Fruit fly (Drosophila melanogaster) whole organism, prepupa: ENCODE measurements around the gene Fer3HCH.

Experiments used
- Blimp-1 ChIP-seq: fragments of 200-800 bp; sonication (Bioruptor generic); optimal IDR thresholded peaks from 3 replicates; lab custom pipeline; 2017; ENCODE audit warnings: missing biosample characterization, missing genetic modification characterization, mild to moderate bottlenecking, moderate library complexity, missing genetic modification reagents
- CG10631 ChIP-seq: fragments of 200-800 bp; sonication (Bioruptor generic); optimal IDR thresholded peaks from 2 replicates; lab custom pipeline; 2016; ENCODE audit warnings: missing biosample characterization, missing genetic modification characterization
- CG11762 ChIP-seq: fragments of 200-800 bp; sonication (Bioruptor generic); optimal IDR thresholded peaks from 3 replicates; lab custom pipeline; 2016; ENCODE audit warnings: missing biosample characterization, missing genetic modification characterization; ENCODE audit not compliant: insufficient read depth
- CG11902 ChIP-seq: fragments of 200-800 bp; sonication (Bioruptor generic); optimal IDR thresholded peaks from 3 replicates; lab custom pipeline; 2016; ENCODE audit warnings: missing biosample characterization, missing genetic modification characterization
- CG15336 ChIP-seq: fragments of 200-800 bp; sonication (Bioruptor generic); IDR thresholded peaks from 2 replicates; pipeline ENCODE4 v1.3.6; 2022; ENCODE audit warnings: missing biosample characterization, missing genetic modification characterization
- CG31627 ChIP-seq: fragments of 200-800 bp; sonication (Bioruptor generic); optimal IDR thresholded peaks from 3 replicates; lab custom pipeline; 2016; ENCODE audit warnings: missing biosample characterization, missing genetic modification characterization
- CG32006 ChIP-seq: fragments of 200-800 bp; sonication (Bioruptor generic); optimal IDR thresholded peaks from 3 replicates; lab custom pipeline; 2017; ENCODE audit warnings: missing biosample characterization, mild to moderate bottlenecking, missing genetic modification characterization
- CG34406 ChIP-seq: fragments of 200-800 bp; sonication (Bioruptor generic); optimal IDR thresholded peaks from 3 replicates; lab custom pipeline; 2016; ENCODE audit warnings: missing biosample characterization, missing genetic modification characterization
- CG3919 ChIP-seq: fragments of 200-800 bp; sonication (Bioruptor generic); optimal IDR thresholded peaks from 3 replicates; lab custom pipeline; 2016; ENCODE audit warnings: missing biosample characterization, missing genetic modification characterization
- CG4318 ChIP-seq: fragments of 200-800 bp; sonication (Bioruptor generic); optimal IDR thresholded peaks from 3 replicates; lab custom pipeline; 2017; ENCODE audit warnings: missing biosample characterization, mild to moderate bottlenecking, missing genetic modification characterization
- CG6163 ChIP-seq: fragments of 200-800 bp; sonication (Bioruptor generic); IDR thresholded peaks from 3 replicates; pipeline ENCODE4 v1.3.6; 2022; ENCODE audit warnings: missing biosample characterization, missing genetic modification characterization
- CG6276 ChIP-seq: fragments of 200-800 bp; sonication (Bioruptor generic); optimal IDR thresholded peaks from 2 replicates; lab custom pipeline; 2017; ENCODE audit warnings: missing biosample characterization, mild to moderate bottlenecking, missing genetic modification characterization
- CG6792 ChIP-seq: fragments of 200-800 bp; sonication (Bioruptor generic); optimal IDR thresholded peaks from 3 replicates; lab custom pipeline; 2016; ENCODE audit warnings: missing biosample characterization, missing genetic modification characterization
- CG6808 ChIP-seq: fragments of 200-800 bp; sonication (Bioruptor generic); optimal IDR thresholded peaks from 3 replicates; lab custom pipeline; 2017; ENCODE audit warnings: missing biosample characterization, missing genetic modification characterization, mild to moderate bottlenecking, moderate library complexity, missing genetic modification reagents
- CG7368 ChIP-seq: fragments of 200-800 bp; sonication (Bioruptor generic); optimal IDR thresholded peaks from 3 replicates; lab custom pipeline; 2016; ENCODE audit warnings: missing biosample characterization, missing genetic modification characterization
- CG8119 ChIP-seq: fragments of 200-800 bp; sonication (Bioruptor generic); IDR thresholded peaks from 3 replicates; pipeline ENCODE4 v1.3.6; 2022; ENCODE audit warnings: missing biosample characterization, missing genetic modification characterization
- CG8319 ChIP-seq: fragments of 200-800 bp; sonication (Bioruptor generic); optimal IDR thresholded peaks from 3 replicates; lab custom pipeline; 2016; ENCODE audit warnings: missing biosample characterization, missing genetic modification characterization
- CG8632 ChIP-seq: fragments of 200-800 bp; sonication (Bioruptor generic); optimal IDR thresholded peaks from 3 replicates; lab custom pipeline; 2016; ENCODE audit warnings: missing biosample characterization, missing genetic modification characterization
- CG9139 ChIP-seq: fragments of 200-800 bp; sonication (Bioruptor generic); optimal IDR thresholded peaks from 3 replicates; lab custom pipeline; 2017; ENCODE audit warnings: missing biosample characterization, mild to moderate bottlenecking, missing genetic modification characterization
- Eip75B ChIP-seq: fragments of 200-800 bp; sonication (Bioruptor generic); optimal IDR thresholded peaks from 3 replicates; lab custom pipeline; 2016; ENCODE audit warnings: missing biosample characterization, missing genetic modification characterization
- Eip78C ChIP-seq: fragments of 200-800 bp; sonication (Bioruptor generic); peaks from one replicate; lab custom pipeline; 2016; ENCODE audit warnings: missing biosample characterization, missing genetic modification characterization
- Eip93F ChIP-seq: fragments of 200-800 bp; sonication (Bioruptor generic); optimal IDR thresholded peaks from 2 replicates; lab custom pipeline; 2016; ENCODE audit warnings: missing biosample characterization, mild to moderate bottlenecking, missing genetic modification characterization
- Gug ChIP-seq: fragments of 200-800 bp; sonication (Bioruptor generic); IDR thresholded peaks from 2 replicates; pipeline ENCODE4 v1.3.6; 2022; ENCODE audit warnings: missing biosample characterization, missing genetic modification characterization
- Hr39 ChIP-seq: fragments of 200-800 bp; sonication (Bioruptor generic); optimal IDR thresholded peaks from 2 replicates; lab custom pipeline; 2016; ENCODE audit warnings: missing biosample characterization, missing genetic modification characterization
- Hr4 ChIP-seq: fragments of 200-800 bp; sonication (Bioruptor generic); optimal IDR thresholded peaks from 3 replicates; lab custom pipeline; 2016; ENCODE audit warnings: missing biosample characterization, missing genetic modification characterization
- Lpt ChIP-seq: fragments of 200-800 bp; sonication (Bioruptor generic); optimal IDR thresholded peaks from 3 replicates; lab custom pipeline; 2016; ENCODE audit warnings: missing biosample characterization, missing genetic modification characterization
- Met ChIP-seq: fragments of 200-800 bp; sonication (Bioruptor generic); optimal IDR thresholded peaks from 3 replicates; lab custom pipeline; 2016; ENCODE audit warnings: missing biosample characterization, missing genetic modification characterization
- OdsH ChIP-seq: fragments of 200-800 bp; sonication (Bioruptor generic); optimal IDR thresholded peaks from 3 replicates; lab custom pipeline; 2016; ENCODE audit warnings: missing biosample characterization, missing genetic modification characterization
- Smox ChIP-seq: fragments of 200-800 bp; sonication (Bioruptor generic); optimal IDR thresholded peaks from 3 replicates; lab custom pipeline; 2016; ENCODE audit warnings: missing biosample characterization, missing genetic modification characterization
- Sox102F ChIP-seq: fragments of 200-800 bp; sonication (Bioruptor generic); optimal IDR thresholded peaks from 2 replicates; lab custom pipeline; 2016; ENCODE audit warnings: missing biosample characterization, mild to moderate bottlenecking, missing genetic modification characterization
- Sox14 ChIP-seq: fragments of 200-800 bp; sonication (Bioruptor generic); optimal IDR thresholded peaks from 3 replicates; lab custom pipeline; 2016; ENCODE audit warnings: missing biosample characterization, missing genetic modification characterization
- acj6 ChIP-seq: fragments of 200-800 bp; sonication (Bioruptor generic); optimal IDR thresholded peaks from 3 replicates; lab custom pipeline; 2016; ENCODE audit warnings: missing biosample characterization, missing genetic modification characterization
- cyc ChIP-seq: fragments of 200-800 bp; sonication (Bioruptor generic); optimal IDR thresholded peaks from 3 replicates; lab custom pipeline; 2016; ENCODE audit warnings: missing biosample characterization, missing genetic modification characterization
- dac ChIP-seq: fragments of 200-800 bp; sonication (Bioruptor generic); optimal IDR thresholded peaks from 2 replicates; lab custom pipeline; 2017; ENCODE audit warnings: missing biosample characterization, mild to moderate bottlenecking, missing genetic modification characterization
- eg ChIP-seq: fragments of 200-800 bp; sonication (Bioruptor generic); IDR thresholded peaks from 3 replicates; pipeline ENCODE4 v1.3.6; 2022; ENCODE audit warnings: missing biosample characterization, missing genetic modification characterization
- esn ChIP-seq: fragments of 200-800 bp; sonication (Bioruptor generic); optimal IDR thresholded peaks from 2 replicates; lab custom pipeline; 2016; ENCODE audit warnings: missing biosample characterization, mild to moderate bottlenecking, missing genetic modification characterization, moderate library complexity
- fkh ChIP-seq: fragments of 200-800 bp; sonication (Bioruptor generic); optimal IDR thresholded peaks from 3 replicates; lab custom pipeline; 2017; ENCODE audit warnings: missing biosample characterization, mild to moderate bottlenecking, missing genetic modification characterization, moderate library complexity
- pdm3 ChIP-seq: fragments of 200-800 bp; sonication (Bioruptor generic); optimal IDR thresholded peaks from 3 replicates; lab custom pipeline; 2016; ENCODE audit warnings: missing biosample characterization, missing genetic modification characterization
- spab ChIP-seq: fragments of 200-800 bp; sonication (Bioruptor generic); optimal IDR thresholded peaks from 2 replicates; lab custom pipeline; 2017; ENCODE audit warnings: missing biosample characterization, mild to moderate bottlenecking, missing genetic modification characterization, missing genetic modification reagents
- ss ChIP-seq, 2 experiments: fragments of 200-800 bp; sonication (Bioruptor generic); optimal IDR thresholded peaks; 2 replicates in 1 of 2; 3 replicates in 1 of 2; lab custom pipeline; 2017 to 2018; ENCODE audit warnings: mild to moderate bottlenecking in 2 of 2, missing biosample characterization in 2 of 2, missing genetic modification characterization in 2 of 2, moderate library complexity in 1 of 2
- svp ChIP-seq: fragments of 200-800 bp; sonication (Bioruptor generic); peaks from one replicate; lab custom pipeline; 2016; ENCODE audit warnings: missing biosample characterization, missing genetic modification characterization
- topi ChIP-seq: fragments of 200-800 bp; sonication (Bioruptor generic); optimal IDR thresholded peaks from 3 replicates; lab custom pipeline; 2016; ENCODE audit warnings: missing biosample characterization, missing genetic modification characterization
- vri ChIP-seq: fragments of 200-800 bp; sonication (Bioruptor generic); optimal IDR thresholded peaks from 3 replicates; lab custom pipeline; 2016; ENCODE audit warnings: missing biosample characterization, mild to moderate bottlenecking, missing genetic modification characterization

Gene Fer3HCH

DNA sequence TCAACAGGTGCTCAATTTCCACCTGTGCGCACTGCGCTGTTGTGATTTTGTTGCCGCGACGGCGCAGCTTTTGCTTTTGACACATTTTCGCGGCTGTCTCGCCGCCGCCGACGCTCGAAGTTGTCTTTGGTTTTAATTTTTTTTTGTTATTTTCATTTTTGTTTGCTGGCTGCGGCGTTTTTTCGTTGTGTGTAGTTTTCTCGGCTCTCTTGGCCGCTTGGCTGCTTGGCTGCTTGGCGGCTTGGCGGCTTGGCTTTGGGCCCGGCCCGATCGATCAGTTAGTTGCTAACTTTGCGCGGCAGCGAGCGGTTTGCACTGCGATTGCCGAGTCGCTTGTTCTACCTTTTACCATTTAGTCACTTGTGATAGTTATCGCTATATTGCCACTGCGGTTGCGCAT is 6.9 kb upstream of the Fer3HCH start, which contains the start of gene CG42237 (continued):
- TF ChIP-seq Met (GFP tag; lab: Kevin White, UChicago) (no peak), CG10631 (GFP tag; lab: Kevin White, UChicago) (no peak), CG9139 (GFP tag; lab: Kevin White, UChicago) (peak; percentile 44), CG11762 (GFP tag; lab: Kevin White, UChicago) (no peak), acj6 (GFP tag; lab: Kevin White, UChicago) (no peak), Hr39 (GFP tag; lab: Kevin White, UChicago) (no peak), topi (GFP tag; lab: Kevin White, UChicago) (no peak), Eip78C (GFP tag; lab: Kevin White, UChicago) (no peak), CG8632 (GFP tag; lab: Kevin White, UChicago) (peak; percentile 8), Sox14 (no peak), CG6808 (GFP tag; lab: Kevin White, UChicago) (peak; percentile 51), CG15336 (GFP tag; lab: Robert Waterston, UW) (peak; percentile 65; the same call in 1 of the 2 replicates), eg (GFP tag; lab: Robert Waterston, UW) (peak; percentile 77; the same call in 2 of the 3 replicates), spab (GFP tag; lab: Kevin White, UChicago) (no peak)
- TF ChIP-seq, all 60 proteins: peak for 15

DNA sequence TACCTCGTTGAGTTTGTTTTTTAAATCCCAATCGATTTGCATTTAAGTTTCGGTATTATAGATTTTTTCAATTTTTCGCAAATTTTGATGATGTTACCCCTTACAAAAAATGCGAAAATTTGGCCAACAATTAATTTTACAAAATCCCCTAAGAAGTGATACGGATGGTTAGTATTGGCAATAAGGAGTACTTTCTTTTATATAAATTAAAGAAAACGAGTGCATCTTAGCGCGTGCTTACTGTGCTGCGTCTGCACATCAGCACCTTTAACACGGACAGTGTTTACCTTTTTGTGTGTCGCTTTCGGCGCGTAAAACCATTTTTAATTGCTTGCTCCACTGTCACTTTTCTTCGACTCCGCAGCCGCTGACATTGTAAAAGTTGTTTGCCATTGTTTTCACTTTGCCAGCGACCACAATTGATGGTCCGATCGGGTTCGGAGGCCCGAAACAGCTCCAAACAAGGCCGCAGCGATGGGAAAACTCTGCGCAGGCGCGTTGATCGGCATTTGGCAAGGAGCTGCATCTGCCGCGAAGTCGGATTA is 5.9 kb upstream of the Fer3HCH start:
- TF ChIP-seq Sox102F (GFP tag; lab: Kevin White, UChicago) (no peak), CG8119 (GFP tag; lab: Robert Waterston, UW) (0 out of 3 replicates have a peak, but pooled peaks have one; percentile 20), Met (GFP tag; lab: Kevin White, UChicago) (no peak), CG34406 (GFP tag; lab: Kevin White, UChicago) (no peak), Hr4 (peak; percentile 44), svp (GFP tag; lab: Kevin White, UChicago) (peak; percentile 51), cyc (no peak), Eip78C (GFP tag; lab: Kevin White, UChicago) (peak; percentile 52), CG6163 (GFP tag; lab: Robert Waterston, UW) (peak; percentile 29; the same call in 1 of the 3 replicates), CG3919 (peak; percentile 6), OdsH (no peak), Blimp-1 (GFP tag; lab: Kevin White, UChicago) (peak; percentile 51), Gug (GFP tag; lab: Robert Waterston, UW) (no peak), CG32006 (GFP tag; lab: Kevin White, UChicago) (peak; percentile 29), eg (GFP tag; lab: Robert Waterston, UW) (0 out of 3 replicates have a peak, but pooled peaks have one; percentile 21)

- no peak for TF ChIP-seq CG11902 (GFP tag; lab: Kevin White, UChicago)
- TF ChIP-seq CG6276 (GFP tag; lab: Kevin White, UChicago) = no peak
- TF ChIP-seq dac (GFP tag; lab: Kevin White, UChicago) = no peak
- TF ChIP-seq CG9139 (GFP tag; lab: Kevin White, UChicago) = no peak
- peak; percentile 60; the same call in 1 of the 3 replicates for TF ChIP-seq eg (GFP tag; lab: Robert Waterston, UW)
- peak; percentile 33 for TF ChIP-seq Met (GFP tag; lab: Kevin White, UChicago)
- no peak for TF ChIP-seq Smox (GFP tag; lab: Kevin White, UChicago)
- TF ChIP-seq Eip93F = peak; percentile 0
- TF ChIP-seq spab (GFP tag; lab: Kevin White, UChicago) = no peak
- TF ChIP-seq esn (GFP tag; lab: Kevin White, UChicago) = peak; percentile 23
- no peak for TF ChIP-seq CG3919
- TF ChIP-seq fkh (GFP tag; lab: Kevin White, UChicago) = peak; percentile 73
- TF ChIP-seq CG7368 (GFP tag; lab: Kevin White, UChicago) = no peak
- TF ChIP-seq CG4318 (GFP tag; lab: Kevin White, UChicago) = no peak
- TF ChIP-seq Eip75B (GFP tag; lab: Kevin White, UChicago) = peak; percentile 7
- TF ChIP-seq CG8319 = no peak
- peak in 1 of 2 experiments; percentile 20 for TF ChIP-seq ss (GFP tag; optimal IDR thresholded peaks at IDR 0.05; lab: Kevin White, UChicago)
- TF ChIP-seq vri (GFP tag; lab: Kevin White, UChicago) = peak; percentile 33
- no peak for TF ChIP-seq Lpt (GFP tag; lab: Kevin White, UChicago)
- no peak for TF ChIP-seq acj6 (GFP tag; lab: Kevin White, UChicago)
- no peak for TF ChIP-seq CG6792 (GFP tag; lab: Kevin White, UChicago)
- TF ChIP-seq pdm3 (GFP tag; lab: Kevin White, UChicago) = no peak
- TF ChIP-seq Hr39 (GFP tag; lab: Kevin White, UChicago) = no peak
- no peak; the same call in 1 of the 2 replicates for TF ChIP-seq CG15336 (GFP tag; lab: Robert Waterston, UW)
- TF ChIP-seq topi (GFP tag; lab: Kevin White, UChicago) = peak; percentile 7
- TF ChIP-seq OdsH = no peak
- TF ChIP-seq svp (GFP tag; lab: Kevin White, UChicago) = peak; percentile 70
- TF ChIP-seq CG8632 (GFP tag; lab: Kevin White, UChicago) = no peak
- TF ChIP-seq CG31627 (GFP tag; lab: Kevin White, UChicago) = no peak
- peak; percentile 57; the same call in 1 of the 3 replicates for TF ChIP-seq CG6163 (GFP tag; lab: Robert Waterston, UW)
- TF ChIP-seq CG32006 (GFP tag; lab: Kevin White, UChicago) = peak; percentile 24
- TF ChIP-seq, all 60 proteins: peak for 12
Measured at dm6 chrX:13112238-13112829, 4.3 kb upstream of the Fer3HCH start, which contains the start of gene Chpf. Gene Chpf, minus strand, starts transcription at chrX:13112462.
